Fruit fly (Drosophila melanogaster): Measurements from ENCODE around the gene Myt1.

Gene Myt1

DNA sequence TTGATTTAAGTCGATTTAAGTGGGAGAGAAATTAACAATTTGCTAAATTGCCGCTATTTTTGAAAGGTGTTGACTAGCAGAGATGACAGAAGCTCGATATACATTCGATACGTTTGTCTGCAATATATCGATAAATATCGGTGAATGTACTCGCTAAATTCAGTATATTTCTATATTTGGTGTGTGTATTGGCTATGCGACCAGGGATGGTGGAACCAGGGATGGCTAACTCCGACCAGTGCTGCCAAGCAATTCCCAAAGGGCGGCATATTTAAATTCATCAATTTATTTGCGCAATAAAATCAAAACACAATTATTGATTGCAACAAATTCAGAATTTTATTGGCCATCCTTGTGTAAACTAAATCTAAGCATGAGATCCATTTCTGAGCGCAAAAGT lies 33.6 kb upstream of the Myt1 start, which contains the start of gene mad2 (continued):
- TF ChIP-seq CG17328 (GFP tag; IDR thresholded peaks at IDR 0.05) = no peak
- TF ChIP-seq sd (tag; optimal IDR thresholded peaks at IDR 0.05) = peak; percentile 3
- TF ChIP-seq gcm (GFP tag; optimal IDR thresholded peaks at IDR 0.05) = no peak
- TF ChIP-seq CG6765 (GFP tag; optimal IDR thresholded peaks at IDR 0.05) = no peak
- TF ChIP-seq Rfx (GFP tag; IDR thresholded peaks at IDR 0.05) = peak; percentile 41; the same call in 1 of the 2 replicates
- no peak for TF ChIP-seq Hr78 (GFP tag; optimal IDR thresholded peaks at IDR 0.05)
- no peak for TF ChIP-seq ATbp (GFP tag; optimal IDR thresholded peaks at IDR 0.05)
- TF ChIP-seq CG11723 (GFP tag; optimal IDR thresholded peaks at IDR 0.05) = no peak
- peak in 1 of 2 experiments; percentile 48 for TF ChIP-seq Pdp1 (GFP tag; optimal IDR thresholded peaks at IDR 0.05)
- TF ChIP-seq pzg (GFP tag; optimal IDR thresholded peaks at IDR 0.05) = peak; percentile 98
- TF ChIP-seq CG11696 (GFP tag; IDR thresholded peaks at IDR 0.05) = no peak
- peak; percentile 10 to 22 for TF ChIP-seq dpn (GFP tag; optimal IDR thresholded peaks at IDR 0.05)
- peak; percentile 54 for TF ChIP-seq CG15601 (tag; optimal IDR thresholded peaks at IDR 0.05)
- peak in 1 of 2 experiments; percentile 44 for TF ChIP-seq insv (GFP tag; optimal IDR thresholded peaks at IDR 0.05)
- no peak for TF ChIP-seq CG15073 (GFP tag; optimal IDR thresholded peaks at IDR 0.05)
- TF ChIP-seq CG11456 (GFP tag; IDR thresholded peaks at IDR 0.05) = peak; percentile 20; the same call in 1 of the 3 replicates
- no peak for TF ChIP-seq sima (GFP tag; optimal IDR thresholded peaks at IDR 0.05)
- peak; percentile 23 for TF ChIP-seq PHDP (tag; optimal IDR thresholded peaks at IDR 0.05)
- no peak for TF ChIP-seq caup (GFP tag; optimal IDR thresholded peaks at IDR 0.05; ENCODE audit: severe bottlenecking)
- TF ChIP-seq CG34422 (GFP tag; IDR thresholded peaks at IDR 0.05) = 0 out of 3 replicates have a peak, but pooled peaks have one; percentile 40
- no peak for TF ChIP-seq Vsx1 (GFP tag; optimal IDR thresholded peaks at IDR 0.05)
- peak; percentile 79 for TF ChIP-seq CG2116 (GFP tag; optimal IDR thresholded peaks at IDR 0.05)
- TF ChIP-seq CG18599 (GFP tag; optimal IDR thresholded peaks at IDR 0.05) = no peak
- TF ChIP-seq CG17186 (GFP tag; optimal IDR thresholded peaks at IDR 0.05) = peak; percentile 60
- peak; percentile 58 for TF ChIP-seq CG10267 (tag; optimal IDR thresholded peaks at IDR 0.05)
- TF ChIP-seq BEAF-32 (GFP tag; optimal IDR thresholded peaks at IDR 0.05) = peak; percentile 74
- TF ChIP-seq D19B (GFP tag; optimal IDR thresholded peaks at IDR 0.05) = no peak
- TF ChIP-seq Lhr (GFP tag; optimal IDR thresholded peaks at IDR 0.05) = peak; percentile 97
- peak; percentile 100 for TF ChIP-seq Dp (GFP tag; optimal IDR thresholded peaks at IDR 0.05)
- TF ChIP-seq CG18764 (GFP tag; optimal IDR thresholded peaks at IDR 0.05) = no peak
- peak; percentile 67 for TF ChIP-seq CG14710 (tag; optimal IDR thresholded peaks at IDR 0.05)
- TF ChIP-seq CG3726 (GFP tag; IDR thresholded peaks at IDR 0.05) = no peak
- no peak for TF ChIP-seq CG12942 (GFP tag; optimal IDR thresholded peaks at IDR 0.05)
- TF ChIP-seq CG10209 (GFP tag; optimal IDR thresholded peaks at IDR 0.05) = no peak
- TF ChIP-seq Opbp (GFP tag; IDR thresholded peaks at IDR 0.05; ENCODE audit: partially characterized antibody) = peak; percentile 78

- no peak for TF ChIP-seq CG2202 (tag; optimal IDR thresholded peaks at IDR 0.05)
- TF ChIP-seq NC2α (GFP tag; optimal IDR thresholded peaks at IDR 0.05) = peak; percentile 7
- peak; percentile 10 for TF ChIP-seq CG8290 (GFP tag; optimal IDR thresholded peaks at IDR 0.05)
- TF ChIP-seq CG8290 (tag; optimal IDR thresholded peaks at IDR 0.05) = peak in 1 of 2 experiments; percentile 67
- TF ChIP-seq CG14667 (GFP tag; IDR thresholded peaks at IDR 0.05) = no peak
- peak; percentile 33 for TF ChIP-seq sd (tag; optimal IDR thresholded peaks at IDR 0.05)
- TF ChIP-seq Dref (GFP tag; IDR thresholded peaks at IDR 0.05) = peak; percentile 45
- TF ChIP-seq gcm (GFP tag; optimal IDR thresholded peaks at IDR 0.05) = peak; percentile 12
- peak; percentile 45; the same call in 1 of the 4 replicates for TF ChIP-seq Dll (GFP tag; IDR thresholded peaks at IDR 0.05; ENCODE audit: partially characterized antibody)
- no peak for TF ChIP-seq bowl (GFP tag; IDR thresholded peaks at IDR 0.05)
- TF ChIP-seq CG12299 (tag; optimal IDR thresholded peaks at IDR 0.05) = peak; percentile 62
- no peak for TF ChIP-seq pan (optimal IDR thresholded peaks at IDR 0.05)
- peak in 1 of 2 experiments; percentile 26 for TF ChIP-seq pan (GFP tag; optimal IDR thresholded peaks at IDR 0.05 in 1 of 2, IDR thresholded peaks at IDR 0.05 in 1 of 2)
- peak; percentile 87 for TF ChIP-seq MBD-R2 (GFP tag; IDR thresholded peaks at IDR 0.05)
- peak; percentile 26; the same call in 1 of the 3 replicates for TF ChIP-seq knrl (GFP tag; IDR thresholded peaks at IDR 0.05; ENCODE audit: partially characterized antibody)
- TF ChIP-seq lilli (GFP tag; optimal IDR thresholded peaks at IDR 0.05) = peak; percentile 7
Observed at dm6 chr3L:5810633-5811341, 31.4 kb upstream of the Myt1 start, which contains the start of the genes S6k and kri. TSS of gene S6k (minus strand) at chr3L:5810931. TSS of gene kri (plus strand) at chr3L:5810973.

All from whole organism, embryonic.